Worm (Caenorhabditis elegans) whole organism, L1 larva: ENCODE results near the gene picd-1.
A peak's percentile ranks its signal among the peaks of the same experiment; 100 is the strongest.

Experiments used
- C04F5.9 ChIP-seq: sonication (generic microtip); optimal IDR thresholded peaks from 2 replicates; lab custom pipeline; 2016; ENCODE audit warnings: missing genetic modification characterization, missing compliant biosample characterization
- C16A3.4 ChIP-seq: fragments of 150-350 bp; optimal IDR thresholded peaks from 2 replicates; lab custom pipeline; 2014; ENCODE audit warnings: missing biosample characterization, missing genetic modification characterization
- Y116A8C.19 ChIP-seq: sonication (generic microtip); optimal IDR thresholded peaks from 2 replicates; lab custom pipeline; 2016; ENCODE audit warnings: missing compliant biosample characterization, missing genetic modification characterization, borderline replicate concordance
- aha-1 ChIP-seq: fragments of 150-350 bp; optimal IDR thresholded peaks from 2 replicates; lab custom pipeline; 2014; ENCODE audit warnings: missing biosample characterization, missing genetic modification characterization
- alr-1 ChIP-seq: fragments of 200-800 bp; sonication (Bioruptor generic); optimal IDR thresholded peaks from 2 replicates; lab custom pipeline; 2018; ENCODE audit warnings: borderline replicate concordance, mild to moderate bottlenecking, missing genetic modification characterization, missing compliant biosample characterization
- aly-2 ChIP-seq: fragments of 150-350 bp; optimal IDR thresholded peaks from 2 replicates; lab custom pipeline; 2014; ENCODE audit warnings: missing biosample characterization, missing genetic modification characterization
- ama-1 ChIP-seq: fragments of 150-350 bp; optimal IDR thresholded peaks from 2 replicates; lab custom pipeline; 2014
- blmp-1 ChIP-seq: fragments of 150-350 bp; optimal IDR thresholded peaks from 2 replicates; lab custom pipeline; 2014; ENCODE audit warnings: missing biosample characterization, missing genetic modification characterization
- ceh-63 ChIP-seq: fragments of 200-800 bp; sonication (Bioruptor generic); optimal IDR thresholded peaks from 2 replicates; lab custom pipeline; 2018; ENCODE audit warnings: mild to moderate bottlenecking, missing genetic modification characterization, missing compliant biosample characterization
- ceh-88 ChIP-seq: fragments of 200-800 bp; sonication (Bioruptor generic); IDR thresholded peaks from 2 replicates; pipeline ENCODE4 v1.3.6; 2022; ENCODE audit warnings: missing genetic modification characterization, missing compliant biosample characterization
- ceh-90 ChIP-seq: sonication (generic microtip); optimal IDR thresholded peaks from 2 replicates; lab custom pipeline; 2016; ENCODE audit warnings: missing genetic modification characterization, missing compliant biosample characterization
- dsc-1 ChIP-seq: sonication (generic microtip); optimal IDR thresholded peaks from 2 replicates; lab custom pipeline; 2016; ENCODE audit warnings: mild to moderate bottlenecking, missing genetic modification characterization, missing compliant biosample characterization
- efl-1 ChIP-seq, 4 experiments: fragments of 150-350 bp; optimal IDR thresholded peaks in 3 of 4; peaks in 1 of 4; 1 replicate in 1 of 4; 2 replicates in 3 of 4; lab custom pipeline; 2014; ENCODE audit warnings: missing biosample characterization in 2 of 4, missing genetic modification characterization in 2 of 4, missing genetic modification reagents in 2 of 4
- egl-13 ChIP-seq: sonication (generic microtip); optimal IDR thresholded peaks from 2 replicates; lab custom pipeline; 2016; ENCODE audit warnings: missing genotype, missing genetic modification reagents, missing genetic modification characterization, missing compliant biosample characterization
- grh-1 ChIP-seq: fragments of 200-800 bp; sonication (Bioruptor generic); IDR thresholded peaks from 2 replicates; pipeline ENCODE4 v1.3.6; 2022; ENCODE audit warnings: missing genetic modification reagents, missing genetic modification characterization, missing compliant biosample characterization
- hlh-17 ChIP-seq: fragments of 200-800 bp; sonication (Bioruptor generic); optimal IDR thresholded peaks from 2 replicates; lab custom pipeline; 2018; ENCODE audit warnings: missing genetic modification characterization, mild to moderate bottlenecking, missing compliant biosample characterization, moderate library complexity, borderline replicate concordance
- isw-1 ChIP-seq: fragments of 200-800 bp; sonication (Bioruptor generic); IDR thresholded peaks from 2 replicates; pipeline ENCODE4 v1.3.6; 2022; ENCODE audit warnings: missing genetic modification characterization, missing compliant biosample characterization
- jun-1 ChIP-seq: fragments of 150-350 bp; optimal IDR thresholded peaks from 2 replicates; lab custom pipeline; 2014; ENCODE audit warnings: missing biosample characterization, missing genetic modification reagents, missing genetic modification characterization
- lin-13 ChIP-seq: fragments of 150-350 bp; optimal IDR thresholded peaks from 2 replicates; lab custom pipeline; 2014; ENCODE audit warnings: missing biosample characterization, missing genetic modification reagents, missing genetic modification characterization
- lin-35 ChIP-seq, 2 experiments: fragments of 150-350 bp; optimal IDR thresholded peaks; 2 replicates each; lab custom pipeline; 2014; ENCODE audit warnings: missing biosample characterization in 2 of 2, missing genetic modification characterization in 2 of 2, missing genetic modification reagents in 2 of 2
- lsy-2 ChIP-seq, 2 experiments: fragments of 150-350 bp; optimal IDR thresholded peaks; 2 replicates each; lab custom pipeline; 2014; ENCODE audit warnings: missing biosample characterization in 2 of 2, missing genetic modification characterization in 2 of 2
- mdl-1 ChIP-seq, 2 experiments: fragments of 150-350 bp; optimal IDR thresholded peaks; 2 replicates each; lab custom pipeline; 2014 to 2017; ENCODE audit warnings: missing biosample characterization in 2 of 2, missing genetic modification characterization in 2 of 2, inconsistent platforms in 1 of 2
- mep-1 ChIP-seq: fragments of 150-350 bp; optimal IDR thresholded peaks from 2 replicates; lab custom pipeline; 2014; ENCODE audit warnings: missing biosample characterization, missing genetic modification characterization
- nhr-11 ChIP-seq: fragments of 150-350 bp; optimal IDR thresholded peaks from 2 replicates; lab custom pipeline; 2014; ENCODE audit warnings: missing biosample characterization, missing genetic modification characterization
- nhr-47 ChIP-seq: sonication (generic microtip); optimal IDR thresholded peaks from 2 replicates; lab custom pipeline; 2016; ENCODE audit warnings: mild to moderate bottlenecking, missing genetic modification characterization, moderate library complexity, missing compliant biosample characterization
- nhr-84 ChIP-seq: sonication (generic microtip); optimal IDR thresholded peaks from 2 replicates; lab custom pipeline; 2017; ENCODE audit warnings: missing biosample characterization, missing genetic modification characterization
- nhr-85 ChIP-seq: sonication (generic microtip); peaks from one replicate; lab custom pipeline; 2016; ENCODE audit warnings: missing genetic modification characterization, inconsistent platforms, missing compliant biosample characterization
- nhr-90 ChIP-seq: sonication (generic microtip); optimal IDR thresholded peaks from 2 replicates; lab custom pipeline; 2016; ENCODE audit warnings: mild to moderate bottlenecking, missing genetic modification characterization, missing compliant biosample characterization; ENCODE audit not compliant: poor library complexity
- rnt-1 ChIP-seq: sonication (generic microtip); optimal IDR thresholded peaks from 2 replicates; lab custom pipeline; 2016; ENCODE audit warnings: mild to moderate bottlenecking, missing genetic modification characterization, moderate library complexity, missing compliant biosample characterization
- skn-1 ChIP-seq: fragments of 150-350 bp; optimal IDR thresholded peaks from 2 replicates; lab custom pipeline; 2014; ENCODE audit warnings: missing biosample characterization, missing genetic modification characterization
- sup-37 ChIP-seq: fragments of 200-800 bp; sonication (Bioruptor generic); optimal IDR thresholded peaks from 2 replicates; lab custom pipeline; 2018; ENCODE audit warnings: mild to moderate bottlenecking, missing genetic modification characterization, missing compliant biosample characterization
- tlp-1 ChIP-seq: fragments of 150-350 bp; optimal IDR thresholded peaks from 2 replicates; lab custom pipeline; 2014; ENCODE audit warnings: missing biosample characterization, missing genetic modification characterization
- unc-30 ChIP-seq: sonication (generic microtip); optimal IDR thresholded peaks from 2 replicates; lab custom pipeline; 2017; ENCODE audit warnings: missing biosample characterization, missing genetic modification characterization
- vab-15 ChIP-seq: sonication (generic microtip); optimal IDR thresholded peaks from 2 replicates; lab custom pipeline; 2017; ENCODE audit warnings: missing genotype, mild to moderate bottlenecking, missing genetic modification characterization, missing compliant biosample characterization
- xbp-1 ChIP-seq: sonication (generic microtip); optimal IDR thresholded peaks from 2 replicates; lab custom pipeline; 2016; ENCODE audit warnings: missing genetic modification characterization, missing compliant biosample characterization
- zag-1 ChIP-seq: fragments of 150-350 bp; optimal IDR thresholded peaks from 2 replicates; lab custom pipeline; 2014; ENCODE audit warnings: missing biosample characterization, missing genetic modification characterization
- zip-4 ChIP-seq: fragments of 200-800 bp; sonication (Bioruptor generic); optimal IDR thresholded peaks from 2 replicates; lab custom pipeline; 2018; ENCODE audit warnings: mild to moderate bottlenecking, missing genetic modification characterization, moderate library complexity, missing compliant biosample characterization

The picd-1 gene

DNA sequence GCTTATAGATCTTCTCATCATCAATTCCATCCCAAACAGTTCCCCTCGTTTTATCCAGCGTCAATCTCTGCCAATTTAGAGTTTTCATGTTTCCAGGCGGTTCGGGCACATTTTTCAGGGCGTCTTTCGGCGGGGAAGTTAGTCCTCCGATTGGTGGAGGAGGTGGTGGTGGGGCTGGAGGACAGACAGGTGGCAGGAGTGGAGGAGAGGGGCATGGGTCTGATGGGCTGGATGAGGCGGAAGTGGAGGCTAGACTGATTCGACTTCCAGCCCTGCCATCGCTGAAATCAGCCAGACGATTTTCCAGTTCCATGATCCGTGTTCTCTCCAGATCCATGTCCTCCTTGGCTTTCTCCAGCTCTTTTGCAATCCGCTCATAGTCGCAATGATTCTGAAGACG lies 36.5 kb upstream of the picd-1 start:
- TF ChIP-seq ama-1 (no peak), lin-13 (no peak), efl-1 (optimal IDR thresholded peaks at IDR 0.05; lab: Kevin White, UChicago) (no peak), efl-1 (GFP tag; optimal IDR thresholded peaks at IDR 0.05 in 1 of 2; lab: Kevin White, UChicago) (peak in 1 of 2 experiments; percentile 10), nhr-90 (tag; lab: Kevin White, UChicago) (no peak)

- TF ChIP-seq tlp-1 (no peak), aly-2 (no peak), efl-1 (optimal IDR thresholded peaks at IDR 0.05; lab: Kevin White, UChicago) (no peak), efl-1 (GFP tag; optimal IDR thresholded peaks at IDR 0.05 in 1 of 2; lab: Kevin White, UChicago) (no peak), ceh-63 (no peak), C16A3.4 (tag; lab: Kevin White, UChicago) (no peak)
Measured at ce11 chrV:83732-84131, 20.9 kb upstream of the picd-1 start, which contains the start of gene daam-1. TSS of gene daam-1 (minus strand) at chrV:83832.

- TF ChIP-seq efl-1 (optimal IDR thresholded peaks at IDR 0.05; lab: Kevin White, UChicago): no peak
- peak in 1 of 2 experiments; percentile 27 for TF ChIP-seq efl-1 (GFP tag; optimal IDR thresholded peaks at IDR 0.05 in 1 of 2; lab: Kevin White, UChicago)
- TF ChIP-seq aha-1 (tag; lab: Kevin White, UChicago): no peak
- TF ChIP-seq ceh-88 (GFP tag; lab: Robert Waterston, UW): no peak
Measured at ce11 chrV:102165-102564, 2.5 kb upstream of the picd-1 start.

- TF ChIP-seq hlh-17 (GFP tag; lab: Kevin White, UChicago): no peak
- TF ChIP-seq nhr-85 (tag; lab: Kevin White, UChicago): peak; percentile 20
- TF ChIP-seq ceh-88 (GFP tag; lab: Robert Waterston, UW): no peak
- TF ChIP-seq nhr-47 (tag; lab: Kevin White, UChicago): peak; percentile 13
- TF ChIP-seq lsy-2 (tag; optimal IDR thresholded peaks at IDR 0.05; lab: Kevin White, UChicago): peak in 1 of 2 experiments; percentile 17
Measured at ce11 chrV:103043-103702, 1.5 kb upstream of the picd-1 start.

DNA sequence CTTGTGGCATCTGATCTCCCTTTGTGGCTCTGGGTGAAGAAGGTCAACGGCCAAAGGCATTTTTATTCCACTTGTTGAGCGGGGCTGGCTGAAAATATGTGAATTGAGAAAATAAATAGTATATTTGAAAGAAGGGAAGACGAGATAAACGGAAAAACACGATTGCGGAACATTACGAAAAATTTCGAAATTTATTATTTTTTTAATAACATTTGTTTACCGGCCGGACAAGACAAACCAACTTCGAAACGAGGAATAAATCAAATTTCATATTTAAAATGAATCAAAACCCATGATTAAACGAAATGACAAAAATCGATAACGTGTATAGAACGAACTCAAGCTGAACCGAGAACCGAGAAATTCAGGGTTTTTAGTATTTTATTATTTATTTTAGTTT lies 648 bp upstream of the picd-1 start, which contains the start of gene rps-27:
rps-27 (minus strand) TSS at position 101 of the 400 bp plus-strand sequence.
- TF ChIP-seq mdl-1 (tag; optimal IDR thresholded peaks at IDR 0.05; lab: Kevin White, UChicago) (no peak), egl-13 (tag; lab: Kevin White, UChicago) (no peak), ceh-63 (no peak), C04F5.9 (no peak), blmp-1 (no peak), vab-15 (tag; lab: Kevin White, UChicago) (no peak), isw-1 (no peak), lin-35 (GFP tag; optimal IDR thresholded peaks at IDR 0.05; lab: Kevin White, UChicago) (no peak), nhr-84 (tag; lab: Kevin White, UChicago) (no peak), ceh-88 (GFP tag; lab: Robert Waterston, UW) (no peak), mep-1 (tag; lab: Kevin White, UChicago) (no peak), dsc-1 (tag; lab: Kevin White, UChicago) (no peak), alr-1 (tag; lab: Kevin White, UChicago) (no peak), skn-1 (no peak), jun-1 (tag; lab: Kevin White, UChicago) (no peak), grh-1 (GFP tag; lab: Robert Waterston, UW) (no peak), nhr-11 (tag; lab: Kevin White, UChicago) (no peak), Y116A8C.19 (tag; lab: Kevin White, UChicago) (no peak), xbp-1 (tag; lab: Kevin White, UChicago) (no peak)

DNA sequence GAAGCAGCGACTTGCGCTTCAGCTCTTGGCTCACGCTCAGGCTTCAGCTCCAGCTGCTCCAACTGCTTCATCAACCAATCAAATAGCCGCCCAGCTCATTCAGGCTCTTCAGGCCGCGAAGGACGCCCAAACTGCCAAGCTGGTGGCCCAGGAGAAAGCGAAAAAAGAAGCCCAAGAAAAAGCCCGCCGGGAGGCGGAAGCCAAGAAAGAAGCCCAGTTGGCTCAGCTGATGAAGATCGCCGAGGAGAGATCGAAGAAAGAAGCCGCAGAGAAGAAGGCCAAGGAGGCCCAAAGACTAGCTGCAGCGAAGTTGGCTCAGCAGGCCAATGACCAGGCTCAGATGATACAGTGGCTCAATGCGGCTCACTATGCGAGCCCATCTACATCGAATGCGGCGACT lies 11.6 kb downstream of the picd-1 start:
- TF ChIP-seq zag-1 (tag; lab: Kevin White, UChicago): no peak
- no peak for TF ChIP-seq sup-37 (GFP tag; lab: Kevin White, UChicago)
- no peak for TF ChIP-seq zip-4
- no peak for TF ChIP-seq grh-1 (GFP tag; lab: Robert Waterston, UW)
- TF ChIP-seq rnt-1 (tag; lab: Kevin White, UChicago): no peak
- no peak for TF ChIP-seq ceh-90 (tag; lab: Kevin White, UChicago)
- no peak for TF ChIP-seq unc-30
- no peak for TF ChIP-seq nhr-11 (tag; lab: Kevin White, UChicago)
